Fruit fly (Drosophila melanogaster) whole organism, embryonic: ENCODE measurements around the gene CG42784.

Source experiments
- Blimp-1 ChIP-seq: fragments of 200-800 bp; sonication (Bioruptor generic); optimal IDR thresholded peaks from 3 replicates; lab custom pipeline; 2018; ENCODE audit warnings: missing biosample characterization, missing genetic modification characterization, mild to moderate bottlenecking, moderate library complexity, missing genetic modification reagents
- CG17612 ChIP-seq: fragments of 200-800 bp; sonication (Bioruptor generic); IDR thresholded peaks from 2 replicates; pipeline ENCODE4 v1.3.6; 2022; ENCODE audit warnings: missing biosample characterization, missing genetic modification characterization
- CG3163 ChIP-seq: fragments of 200-800 bp; sonication (Bioruptor generic); optimal IDR thresholded peaks from 3 replicates; lab custom pipeline; 2016; ENCODE audit warnings: missing biosample characterization, missing genetic modification characterization
- CG6791 ChIP-seq: fragments of 200-800 bp; sonication (Bioruptor generic); IDR thresholded peaks from 3 replicates; pipeline ENCODE4 v1.3.6; 2022; ENCODE audit warnings: missing biosample characterization, missing genetic modification characterization; ENCODE audit not compliant: partially characterized antibody
- CG8388 ChIP-seq: fragments of 200-800 bp; sonication (Bioruptor generic); optimal IDR thresholded peaks from 2 replicates; lab custom pipeline; 2019; ENCODE audit warnings: missing biosample characterization, mild to moderate bottlenecking, missing genetic modification characterization, moderate library complexity
- CHES-1-like ChIP-seq: fragments of 200-800 bp; sonication (Bioruptor generic); optimal IDR thresholded peaks from 2 replicates; lab custom pipeline; 2016; ENCODE audit warnings: missing biosample characterization, missing genetic modification characterization
- Hr78 ChIP-seq, 2 experiments: fragments of 200-800 bp in 1 of 2; fragments of >200 bp in 1 of 2; sonication (Bioruptor generic) in 1 of 2; optimal IDR thresholded peaks; 2 replicates each; lab custom pipeline; 2017 to 2019; ENCODE audit warnings: missing biosample characterization in 2 of 2, missing genetic modification characterization in 2 of 2, mild to moderate bottlenecking in 1 of 2, moderate library complexity in 1 of 2
- Meics ChIP-seq: fragments of 200-800 bp; sonication (Bioruptor generic); optimal IDR thresholded peaks from 2 replicates; lab custom pipeline; 2017; ENCODE audit warnings: missing biosample characterization, mild to moderate bottlenecking, missing genetic modification characterization
- bowl ChIP-seq: fragments of 200-800 bp; sonication (Bioruptor generic); IDR thresholded peaks from 2 replicates; pipeline ENCODE4 v1.3.6; 2022; ENCODE audit warnings: missing biosample characterization, missing genetic modification characterization
- kay ChIP-seq: fragments of 200-800 bp; sonication (Bioruptor generic); optimal IDR thresholded peaks from 2 replicates; lab custom pipeline; 2016; ENCODE audit warnings: missing biosample characterization, missing genetic modification characterization
- psq ChIP-seq: fragments of 200-800 bp; sonication (Bioruptor generic); optimal IDR thresholded peaks from 2 replicates; lab custom pipeline; 2017; ENCODE audit warnings: missing biosample characterization, missing genetic modification characterization
- trem ChIP-seq: fragments of 200-800 bp; optimal IDR thresholded peaks from 3 replicates; lab custom pipeline; 2019; ENCODE audit warnings: missing biosample characterization, mild to moderate bottlenecking, missing genetic modification characterization, moderate library complexity
- ttk ChIP-seq: fragments of 200-800 bp; sonication (Bioruptor generic); IDR thresholded peaks from 2 replicates; pipeline ENCODE4 v2.1.2; 2022; ENCODE audit warnings: missing biosample characterization, missing genetic modification characterization

DNA sequence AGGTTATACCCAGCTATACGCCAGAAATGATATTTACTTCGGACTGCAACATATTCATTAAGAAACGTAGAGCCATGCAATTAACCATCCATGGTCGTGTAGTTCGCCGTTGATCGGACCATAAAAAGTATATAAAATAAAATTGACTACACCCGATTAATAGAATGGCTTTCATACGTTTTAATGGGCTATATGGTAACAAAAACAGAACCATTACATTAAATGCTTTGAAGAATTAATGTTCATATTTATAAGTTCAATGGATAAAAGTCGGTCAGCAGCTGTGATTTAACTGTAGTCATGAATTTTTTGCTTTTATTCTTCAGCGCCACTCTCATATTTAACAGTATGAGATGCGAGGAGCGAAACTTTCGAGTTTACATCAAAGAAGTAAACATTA lies 117.3 kb downstream of the CG42784 start, which contains the start of gene CG33645:
- TF ChIP-seq CG8388 (GFP tag; lab: Kevin White, UChicago) (no peak), psq (GFP tag; lab: Kevin White, UChicago) (no peak), Meics (GFP tag; lab: Kevin White, UChicago) (no peak), bowl (GFP tag; lab: Robert Waterston, UW) (no peak), kay (GFP tag; lab: Kevin White, UChicago) (no peak), CG3163 (no peak), CG6791 (GFP tag; lab: Robert Waterston, UW) (no peak), trem (tag; lab: Kevin White, UChicago) (no peak), Blimp-1 (GFP tag; lab: Kevin White, UChicago) (no peak), ttk (no peak), CHES-1-like (no peak), Hr78 (GFP tag; optimal IDR thresholded peaks at IDR 0.05; lab: Kevin White, UChicago) (no peak), CG17612 (GFP tag; lab: Robert Waterston, UW) (no peak)
